Fruit fly (Drosophila melanogaster): ENCODE measurements around the gene CG11327.

CG11327 gene

dm6 chr2L:6717460-6717859 lies 30.9 kb upstream of the CG11327 start, which contains the start of gene Aatf:
Gene Aatf (plus strand): TSS chr2L:6717625.
- peak; percentile 89 for TF ChIP-seq Mnt (GFP tag; optimal IDR thresholded peaks at IDR 0.05)
- no peak for TF ChIP-seq CG1620 (GFP tag; optimal IDR thresholded peaks at IDR 0.05)
- no peak for TF ChIP-seq CG33017 (tag; optimal IDR thresholded peaks at IDR 0.05)
- no peak for TF ChIP-seq bab1 (GFP tag; optimal IDR thresholded peaks at IDR 0.05)

DNA sequence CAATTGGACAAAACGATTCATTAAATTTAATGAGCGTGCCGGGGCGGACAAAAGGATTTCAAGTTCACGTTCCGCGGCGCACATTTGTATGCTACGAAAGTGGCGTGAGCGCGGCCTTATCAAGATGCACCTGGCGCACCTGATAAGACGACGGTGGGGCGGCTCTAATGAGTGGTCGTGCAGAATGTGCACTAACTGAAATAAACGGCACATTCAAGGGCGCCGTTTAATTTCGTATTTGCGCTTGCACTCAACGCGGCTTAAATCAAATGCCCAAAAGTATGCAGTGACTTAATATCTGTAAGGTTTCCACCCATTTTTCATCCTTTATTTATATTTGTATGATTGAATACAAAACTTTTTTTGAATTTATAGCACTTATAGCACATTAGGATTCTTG lies 30.4 kb upstream of the CG11327 start:
- TF ChIP-seq Crg-1 (GFP tag; optimal IDR thresholded peaks at IDR 0.05), result no peak
- no peak for TF ChIP-seq Clk (GFP tag; optimal IDR thresholded peaks at IDR 0.05)
- no peak for TF ChIP-seq pad (GFP tag; optimal IDR thresholded peaks at IDR 0.05)
- no peak for TF ChIP-seq bab1 (GFP tag; optimal IDR thresholded peaks at IDR 0.05)

dm6 chr2L:6716182-6716770 lies 29.8 kb upstream of the CG11327 start, which contains the start of gene AkhR:
Gene AkhR (minus strand): TSS chr2L:6716186.
- TF ChIP-seq toe (GFP tag; optimal IDR thresholded peaks at IDR 0.05), result no peak
- no peak for TF ChIP-seq CG12768 (GFP tag; optimal IDR thresholded peaks at IDR 0.05)
- no peak for TF ChIP-seq Clk (GFP tag; optimal IDR thresholded peaks at IDR 0.05)
- no peak for TF ChIP-seq CG1620 (GFP tag; optimal IDR thresholded peaks at IDR 0.05)
- no peak for TF ChIP-seq tj (GFP tag; optimal IDR thresholded peaks at IDR 0.05)
- TF ChIP-seq CG7045 (GFP tag; optimal IDR thresholded peaks at IDR 0.05), result no peak

DNA sequence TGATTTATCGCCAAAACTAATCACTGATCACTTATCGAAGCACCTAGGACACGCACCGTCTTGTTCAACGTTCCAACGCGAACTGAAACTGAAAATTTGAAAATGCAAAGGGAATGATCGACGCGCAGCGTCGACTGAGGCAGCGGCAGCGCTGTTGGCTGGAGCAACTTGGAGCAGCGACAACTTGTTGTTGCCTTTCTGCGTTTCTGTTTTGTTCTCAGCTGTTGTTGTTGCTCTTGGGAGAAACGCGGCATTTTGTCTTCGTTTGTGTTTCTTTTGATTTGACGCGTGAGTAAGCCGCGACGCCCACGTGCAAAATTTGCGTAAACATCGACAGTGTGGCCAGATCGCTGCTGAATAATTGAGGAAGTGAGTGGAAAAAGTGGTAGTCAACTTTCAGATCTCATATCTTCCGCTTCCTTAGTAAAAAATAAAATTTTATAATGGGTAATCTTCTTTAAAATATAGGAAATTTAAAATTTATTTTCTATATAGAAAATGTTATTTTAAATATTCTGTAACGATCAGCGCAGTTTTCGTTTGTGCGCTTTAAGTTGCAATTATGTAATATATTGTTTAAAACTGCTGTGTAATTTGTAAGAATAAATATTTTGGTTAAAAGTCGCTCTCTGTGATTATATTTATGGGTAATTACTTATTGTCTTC lies 22.6 kb upstream of the CG11327 start, which contains the start of gene Tsp:
Tsp (minus strand) TSS at position 90 of the 666 bp plus-strand sequence.
- TF ChIP-seq CG5204 (GFP tag; optimal IDR thresholded peaks at IDR 0.05) (no peak), CG7045 (GFP tag; optimal IDR thresholded peaks at IDR 0.05) (no peak), tj (GFP tag; optimal IDR thresholded peaks at IDR 0.05) (no peak), cic (GFP tag; optimal IDR thresholded peaks at IDR 0.05) (no peak), cnc (optimal IDR thresholded peaks at IDR 0.05) (no peak), bab1 (GFP tag; optimal IDR thresholded peaks at IDR 0.05) (no peak), Mnt (GFP tag; optimal IDR thresholded peaks at IDR 0.05) (peak; percentile 33), CG11617 (GFP tag; optimal IDR thresholded peaks at IDR 0.05) (no peak)

- no peak for TF ChIP-seq kay (GFP tag; ENCODE audit: borderline replicate concordance)
- no peak for TF ChIP-seq Clk (GFP tag; optimal IDR thresholded peaks at IDR 0.05)
- no peak for TF ChIP-seq cnc (optimal IDR thresholded peaks at IDR 0.05)
- TF ChIP-seq CG1620 (GFP tag; optimal IDR thresholded peaks at IDR 0.05), result no peak
- no peak for TF ChIP-seq ovo (GFP tag; optimal IDR thresholded peaks at IDR 0.05)
- TF ChIP-seq CG11617 (GFP tag; optimal IDR thresholded peaks at IDR 0.05), result no peak
- no peak for TF ChIP-seq Hr96 (GFP tag; optimal IDR thresholded peaks at IDR 0.05)
- TF ChIP-seq Crg-1 (GFP tag; optimal IDR thresholded peaks at IDR 0.05), result no peak
- no peak for TF ChIP-seq CG33017 (tag; optimal IDR thresholded peaks at IDR 0.05)
- no peak for TF ChIP-seq cic (GFP tag; optimal IDR thresholded peaks at IDR 0.05)
- no peak for TF ChIP-seq bab1 (GFP tag; optimal IDR thresholded peaks at IDR 0.05)
Measured at dm6 chr2L:6706368-6706919, 19.9 kb upstream of the CG11327 start.

dm6 chr2L:6705081-6705480 lies 18.6 kb upstream of the CG11327 start:
- TF ChIP-seq CG1620 (GFP tag; optimal IDR thresholded peaks at IDR 0.05) (no peak), bab1 (GFP tag; optimal IDR thresholded peaks at IDR 0.05) (no peak), CG33017 (tag; optimal IDR thresholded peaks at IDR 0.05) (no peak), CG12768 (GFP tag; optimal IDR thresholded peaks at IDR 0.05) (no peak), Hr96 (GFP tag; optimal IDR thresholded peaks at IDR 0.05) (no peak), CG11617 (GFP tag; optimal IDR thresholded peaks at IDR 0.05) (no peak)

DNA sequence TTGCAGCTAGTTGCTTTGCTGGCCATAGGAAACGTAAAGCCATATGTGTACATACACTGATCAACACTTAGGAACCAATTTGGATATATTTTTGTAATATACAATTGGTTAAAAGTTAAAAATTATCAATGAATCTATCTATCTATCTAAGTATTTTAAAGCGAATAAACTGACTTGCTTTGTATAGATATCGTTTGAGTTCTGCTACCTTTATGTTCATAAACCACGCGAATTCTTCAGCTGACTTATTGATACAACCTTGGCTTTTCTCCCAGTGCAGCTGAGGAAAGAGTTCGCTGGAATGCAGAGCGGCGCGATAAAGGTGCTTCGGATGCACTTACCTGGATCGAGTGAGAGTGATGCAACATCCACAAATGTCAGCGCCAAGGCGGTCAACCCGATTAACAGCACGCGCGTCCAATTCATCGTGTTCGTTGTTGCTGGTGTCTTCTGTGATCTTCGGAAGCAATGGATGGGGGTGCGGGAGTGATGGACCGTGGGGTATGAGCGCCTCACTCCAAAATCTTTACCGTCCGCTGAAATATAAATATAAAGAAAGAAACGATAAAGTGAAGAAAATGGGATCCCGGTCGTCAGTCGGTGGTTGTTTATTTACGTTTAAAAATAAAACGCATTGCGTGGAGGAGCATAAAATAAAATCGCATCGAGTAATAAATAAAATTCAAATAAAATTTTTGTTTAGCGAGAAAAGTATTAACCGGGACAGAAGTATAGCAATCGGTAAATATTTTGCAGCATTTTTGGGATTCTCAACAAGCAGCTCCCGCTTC lies 15.1 kb upstream of the CG11327 start:
- TF ChIP-seq CG1620 (GFP tag; optimal IDR thresholded peaks at IDR 0.05) (no peak), tj (GFP tag; optimal IDR thresholded peaks at IDR 0.05) (no peak), bab1 (GFP tag; optimal IDR thresholded peaks at IDR 0.05) (no peak), CG11617 (GFP tag; optimal IDR thresholded peaks at IDR 0.05) (no peak), Crg-1 (GFP tag; optimal IDR thresholded peaks at IDR 0.05) (no peak), toe (GFP tag; optimal IDR thresholded peaks at IDR 0.05) (no peak), Mnt (GFP tag; optimal IDR thresholded peaks at IDR 0.05) (no peak), CG14711 (tag; optimal IDR thresholded peaks at IDR 0.05) (no peak), cic (GFP tag; optimal IDR thresholded peaks at IDR 0.05) (no peak), CG7045 (GFP tag; optimal IDR thresholded peaks at IDR 0.05) (no peak), CG5204 (GFP tag; optimal IDR thresholded peaks at IDR 0.05) (no peak), cnc (optimal IDR thresholded peaks at IDR 0.05) (no peak), ovo (GFP tag; optimal IDR thresholded peaks at IDR 0.05) (no peak), Hr96 (GFP tag; optimal IDR thresholded peaks at IDR 0.05) (no peak), pad (GFP tag; optimal IDR thresholded peaks at IDR 0.05) (no peak), CG12768 (GFP tag; optimal IDR thresholded peaks at IDR 0.05) (no peak), Clk (GFP tag; optimal IDR thresholded peaks at IDR 0.05) (no peak), CG33017 (tag; optimal IDR thresholded peaks at IDR 0.05) (no peak)
